Fruit fly (Drosophila melanogaster) whole organism, embryonic: Measurements from ENCODE around the gene Slip1.
A peak's percentile ranks its signal among the peaks of the same experiment; 100 is the strongest.

ENCODE experiments used
- Awh ChIP-seq: fragments of 200-800 bp; sonication (Bioruptor generic); IDR thresholded peaks from 2 replicates; pipeline ENCODE4, ENCODE4 v1.3.6; 2022; ENCODE audit warnings: missing biosample characterization, missing genetic modification characterization
- Bteb2 ChIP-seq: fragments of 200-800 bp; sonication (Bioruptor generic); optimal IDR thresholded peaks from 2 replicates; lab custom pipeline; 2016; ENCODE audit warnings: missing biosample characterization, missing genetic modification characterization
- CG1024 ChIP-seq: fragments of 200-800 bp; sonication (Bioruptor generic); IDR thresholded peaks from 2 replicates; pipeline ENCODE4 v1.3.6; 2022; ENCODE audit warnings: missing biosample characterization, missing genetic modification characterization
- CG10462 ChIP-seq: fragments of 200-800 bp; sonication (Bioruptor generic); optimal IDR thresholded peaks from 2 replicates; lab custom pipeline; 2016; ENCODE audit warnings: missing biosample characterization, missing genetic modification characterization
- CG10654 ChIP-seq: fragments of 200-800 bp; sonication (Bioruptor generic); optimal IDR thresholded peaks from 2 replicates; lab custom pipeline; 2016; ENCODE audit warnings: missing biosample characterization, missing genetic modification characterization
- CG12236 ChIP-seq: fragments of 200-800 bp; sonication (Bioruptor generic); optimal IDR thresholded peaks from 2 replicates; lab custom pipeline; 2016; ENCODE audit warnings: missing biosample characterization, missing genetic modification characterization
- CG12769 ChIP-seq: fragments of 200-800 bp; sonication (Bioruptor generic); optimal IDR thresholded peaks from 2 replicates; lab custom pipeline; 2019; ENCODE audit warnings: missing biosample characterization, mild to moderate bottlenecking, missing genetic modification characterization, moderate library complexity
- CG12942 ChIP-seq: fragments of 200-800 bp; sonication (Bioruptor generic); optimal IDR thresholded peaks from 3 replicates; lab custom pipeline; 2016; ENCODE audit warnings: missing biosample characterization, missing genetic modification characterization
- CG15479 ChIP-seq: fragments of 200-800 bp; sonication (Bioruptor generic); optimal IDR thresholded peaks from 3 replicates; lab custom pipeline; 2019; ENCODE audit warnings: missing biosample characterization, mild to moderate bottlenecking, missing genetic modification characterization, moderate library complexity
- CG16863 ChIP-seq: fragments of 200-800 bp; sonication (Bioruptor generic); optimal IDR thresholded peaks from 3 replicates; lab custom pipeline; 2016; ENCODE audit warnings: missing biosample characterization, missing genetic modification characterization
- CG17186 ChIP-seq: fragments of 200-800 bp; sonication (Bioruptor generic); optimal IDR thresholded peaks from 3 replicates; lab custom pipeline; 2017; ENCODE audit warnings: missing biosample characterization, missing genetic modification reagents, missing genetic modification characterization
- CG17385 ChIP-seq: fragments of 200-800 bp; sonication (Bioruptor generic); optimal IDR thresholded peaks from 3 replicates; lab custom pipeline; 2018; ENCODE audit warnings: missing biosample characterization, mild to moderate bottlenecking, missing genetic modification characterization
- CG18599 ChIP-seq: fragments of 200-800 bp; sonication (Bioruptor generic); optimal IDR thresholded peaks from 3 replicates; lab custom pipeline; 2017; ENCODE audit warnings: missing biosample characterization, missing genetic modification characterization, mild to moderate bottlenecking, moderate library complexity, missing genetic modification reagents
- CG31388 ChIP-seq: fragments of 200-800 bp; sonication (Bioruptor generic); optimal IDR thresholded peaks from 2 replicates; lab custom pipeline; 2016; ENCODE audit warnings: missing biosample characterization, missing genetic modification characterization
- CG32767 ChIP-seq: fragments of 200-800 bp; sonication (Bioruptor generic); IDR thresholded peaks from 2 replicates; pipeline ENCODE4 v1.3.6; 2022; ENCODE audit warnings: missing biosample characterization, missing genetic modification characterization
- CG34224 ChIP-seq: fragments of 200-800 bp; sonication (Bioruptor generic); IDR thresholded peaks from 3 replicates; pipeline ENCODE4 v1.3.6; 2022; ENCODE audit warnings: missing biosample characterization, missing genetic modification characterization; ENCODE audit not compliant: partially characterized antibody
- CG7987 ChIP-seq: fragments of 200-800 bp; sonication (Bioruptor generic); optimal IDR thresholded peaks from 2 replicates; lab custom pipeline; 2018; ENCODE audit warnings: missing biosample characterization, mild to moderate bottlenecking, missing genetic modification characterization, moderate library complexity
- CG8388 ChIP-seq: fragments of 200-800 bp; sonication (Bioruptor generic); optimal IDR thresholded peaks from 2 replicates; lab custom pipeline; 2019; ENCODE audit warnings: missing biosample characterization, mild to moderate bottlenecking, missing genetic modification characterization, moderate library complexity
- CG8924 ChIP-seq: fragments of 200-800 bp; optimal IDR thresholded peaks from 3 replicates; lab custom pipeline; 2019; ENCODE audit warnings: missing biosample characterization, mild to moderate bottlenecking, missing genetic modification characterization, moderate library complexity
- CrebB ChIP-seq: fragments of 200-800 bp; sonication (Bioruptor generic); optimal IDR thresholded peaks from 3 replicates; lab custom pipeline; 2018; ENCODE audit warnings: missing biosample characterization, mild to moderate bottlenecking, missing genetic modification characterization
- Dad ChIP-seq: fragments of 200-800 bp; sonication (Bioruptor generic); optimal IDR thresholded peaks from 3 replicates; lab custom pipeline; 2016; ENCODE audit warnings: missing biosample characterization, missing genetic modification characterization
- HLH3B ChIP-seq: fragments of 200-800 bp; sonication (Bioruptor generic); IDR thresholded peaks from 2 replicates; pipeline ENCODE4 v1.3.6; 2022; ENCODE audit warnings: missing biosample characterization, missing genetic modification characterization
- Hmx ChIP-seq: fragments of 200-800 bp; sonication (Bioruptor generic); optimal IDR thresholded peaks from 2 replicates; lab custom pipeline; 2016; ENCODE audit warnings: missing biosample characterization, missing genetic modification characterization
- Hr3 ChIP-seq: fragments of 200-800 bp; sonication (Bioruptor generic); optimal IDR thresholded peaks from 3 replicates; lab custom pipeline; 2016; ENCODE audit warnings: missing biosample characterization, missing genetic modification characterization
- Lhr ChIP-seq: fragments of 200-800 bp; sonication (Bioruptor generic); optimal IDR thresholded peaks from 3 replicates; lab custom pipeline; 2017; ENCODE audit warnings: mild to moderate bottlenecking, missing biosample characterization, missing genetic modification reagents, missing genetic modification characterization
- MBD-R2 ChIP-seq: fragments of 200-800 bp; sonication (Bioruptor generic); IDR thresholded peaks from 2 replicates; pipeline ENCODE4 v1.3.6; 2022; ENCODE audit warnings: missing biosample characterization, missing genetic modification characterization
- MTF-1 ChIP-seq: fragments of 200-800 bp; sonication (Bioruptor generic); optimal IDR thresholded peaks from 2 replicates; lab custom pipeline; 2018; ENCODE audit warnings: missing biosample characterization, mild to moderate bottlenecking, missing genetic modification characterization, borderline replicate concordance
- Six4 ChIP-seq: fragments of 200-800 bp; sonication (Bioruptor generic); optimal IDR thresholded peaks from 2 replicates; lab custom pipeline; 2016; ENCODE audit warnings: missing biosample characterization, missing genetic modification characterization
- crc ChIP-seq: fragments of 200-800 bp; sonication (Bioruptor generic); optimal IDR thresholded peaks from 2 replicates; lab custom pipeline; 2016; ENCODE audit warnings: missing biosample characterization, missing genetic modification characterization
- dimm ChIP-seq: fragments of 200-800 bp; sonication (Bioruptor generic); IDR thresholded peaks from 2 replicates; pipeline ENCODE4 v1.3.6; 2022; ENCODE audit warnings: missing biosample characterization, missing genetic modification characterization
- dmrt11E ChIP-seq: fragments of 200-800 bp; sonication (Bioruptor generic); optimal IDR thresholded peaks from 3 replicates; lab custom pipeline; 2018; ENCODE audit warnings: missing biosample characterization, mild to moderate bottlenecking, missing genetic modification characterization, moderate library complexity
- en ChIP-seq: fragments of 200-800 bp; sonication (Bioruptor generic); optimal IDR thresholded peaks from 2 replicates; lab custom pipeline; 2016; ENCODE audit warnings: missing biosample characterization, missing genetic modification characterization
- fu2 ChIP-seq: fragments of 200-800 bp; sonication (Bioruptor generic); optimal IDR thresholded peaks from 2 replicates; lab custom pipeline; 2016; ENCODE audit warnings: missing biosample characterization, missing genetic modification characterization
- gcm2 ChIP-seq: fragments of 200-800 bp; sonication (Bioruptor generic); optimal IDR thresholded peaks from 2 replicates; lab custom pipeline; 2016; ENCODE audit warnings: missing biosample characterization, missing genetic modification characterization
- hb ChIP-seq: fragments of 200-800 bp; sonication (Bioruptor generic); IDR thresholded peaks from 3 replicates; pipeline ENCODE4 v1.3.6; 2022; ENCODE audit warnings: missing biosample characterization, missing genetic modification characterization; ENCODE audit not compliant: partially characterized antibody
- hkb ChIP-seq, 2 experiments: fragments of 200-800 bp in 1 of 2; fragments of >200 bp in 1 of 2; sonication (Bioruptor generic) in 1 of 2; IDR thresholded peaks in 1 of 2; optimal IDR thresholded peaks in 1 of 2; 2 replicates each; pipeline versions ENCODE4 v1.3.6 to Lab custom; 2017 to 2022; ENCODE audit warnings: missing biosample characterization in 1 of 2, missing genetic modification characterization in 1 of 2
- inv ChIP-seq: fragments of 200-800 bp; sonication (Bioruptor generic); IDR thresholded peaks from 2 replicates; pipeline ENCODE4 v1.3.6; 2022; ENCODE audit warnings: missing biosample characterization, missing genetic modification characterization; ENCODE audit not compliant: partially characterized antibody
- jigr1 ChIP-seq: fragments of 200-800 bp; sonication (Bioruptor generic); IDR thresholded peaks from 3 replicates; pipeline ENCODE4 v1.3.6; 2022; ENCODE audit warnings: missing biosample characterization, missing genetic modification characterization
- kah ChIP-seq: fragments of 200-800 bp; sonication (Bioruptor generic); optimal IDR thresholded peaks from 2 replicates; lab custom pipeline; 2018; ENCODE audit warnings: missing biosample characterization, mild to moderate bottlenecking, missing genetic modification characterization
- odd ChIP-seq: fragments of 200-800 bp; sonication (Bioruptor generic); optimal IDR thresholded peaks from 2 replicates; lab custom pipeline; 2017; ENCODE audit warnings: missing biosample characterization, mild to moderate bottlenecking, missing genetic modification characterization
- repo ChIP-seq: fragments of 200-800 bp; sonication (Bioruptor generic); optimal IDR thresholded peaks from 2 replicates; lab custom pipeline; 2016; ENCODE audit warnings: missing biosample characterization, missing genetic modification characterization
- row ChIP-seq: fragments of 200-800 bp; sonication (Bioruptor generic); IDR thresholded peaks from 3 replicates; pipeline ENCODE4 v1.3.6; 2022; ENCODE audit warnings: missing biosample characterization, missing genetic modification characterization
- sug ChIP-seq: fragments of 200-800 bp; optimal IDR thresholded peaks from 2 replicates; lab custom pipeline; 2019; ENCODE audit warnings: missing biosample characterization, mild to moderate bottlenecking, missing genetic modification characterization, moderate library complexity
- tx ChIP-seq: fragments of 200-800 bp; sonication (Bioruptor generic); optimal IDR thresholded peaks from 2 replicates; lab custom pipeline; 2016; ENCODE audit warnings: missing biosample characterization, missing genetic modification characterization
- unc-4 ChIP-seq: fragments of 200-800 bp; sonication (Bioruptor generic); IDR thresholded peaks from 2 replicates; pipeline ENCODE4 v1.3.6; 2022; ENCODE audit warnings: missing biosample characterization, missing genetic modification characterization; ENCODE audit not compliant: partially characterized antibody
- usp ChIP-seq: fragments of >200 bp; optimal IDR thresholded peaks from 2 replicates; lab custom pipeline; 2017; ENCODE audit warnings: missing biosample characterization, missing genetic modification characterization
- z ChIP-seq: fragments of 200-800 bp; sonication (Bioruptor generic); IDR thresholded peaks from 3 replicates; pipeline ENCODE4 v1.3.6; 2022; ENCODE audit warnings: missing biosample characterization, missing genetic modification characterization
- zf30C ChIP-seq: fragments of 200-800 bp; sonication (Bioruptor generic); optimal IDR thresholded peaks from 3 replicates; lab custom pipeline; 2018; ENCODE audit warnings: missing biosample characterization, mild to moderate bottlenecking, missing genetic modification characterization

The Slip1 gene

DNA sequence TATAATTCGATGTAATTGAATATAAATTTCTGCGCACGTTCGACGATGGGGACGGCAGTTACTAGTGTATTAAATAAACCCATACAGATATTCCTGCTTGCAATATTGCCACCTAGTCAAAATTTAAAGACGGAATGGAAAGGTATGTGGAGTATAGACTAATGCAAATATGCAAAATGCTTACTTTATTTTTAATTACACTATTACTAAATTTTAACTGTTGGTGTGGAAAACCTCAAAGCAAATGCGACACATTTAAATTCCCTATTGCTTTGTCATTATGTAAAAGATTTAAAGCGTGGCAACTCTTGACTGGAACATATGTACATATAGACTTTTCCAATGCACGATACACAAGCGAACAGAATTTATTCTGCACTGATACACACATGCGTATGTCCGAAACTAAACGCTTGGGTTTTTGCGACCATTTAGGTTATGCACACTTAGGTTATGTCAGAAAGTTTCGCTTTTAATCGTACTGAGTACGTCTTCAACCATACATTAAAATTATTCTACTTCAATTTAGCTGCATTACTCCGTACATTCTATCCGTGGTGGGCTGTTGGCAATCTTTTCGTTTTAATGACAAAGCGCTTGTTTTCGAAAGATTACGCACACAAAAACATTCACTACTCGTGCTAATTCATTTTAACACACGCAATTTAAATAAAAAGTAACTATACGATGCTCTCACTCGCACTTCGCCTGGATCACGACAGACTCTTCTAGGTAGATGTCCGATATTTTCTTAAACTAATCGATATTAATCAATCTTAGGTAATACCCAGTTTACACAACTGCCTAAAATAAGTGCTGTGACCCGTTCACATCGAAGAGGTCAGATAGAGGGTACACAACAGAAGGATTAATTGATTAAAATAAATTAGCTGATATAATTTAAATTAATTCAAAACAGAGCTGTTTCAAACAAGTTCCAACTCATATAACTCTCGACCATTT is 3.3 kb upstream of the Slip1 start, which contains the start of gene gw (continued):
- TF ChIP-seq MTF-1 (GFP tag; lab: Kevin White, UChicago) (no peak), zf30C (no peak), z (GFP tag; lab: Robert Waterston, UW) (no peak), dmrt11E (tag; lab: Kevin White, UChicago) (peak; percentile 66), en (GFP tag; lab: Kevin White, UChicago) (peak; percentile 67), gcm2 (GFP tag; lab: Kevin White, UChicago) (peak; percentile 51), CG7987 (GFP tag; lab: Kevin White, UChicago) (peak; percentile 45), Awh (GFP tag; lab: Robert Waterston, UW) (no peak; the same call in 1 of the 2 replicates), MBD-R2 (peak; percentile 18), CG8924 (peak; percentile 82), hkb (optimal IDR thresholded peaks at IDR 0.05; lab: Kevin White, UChicago) (no peak), hkb (GFP tag; IDR thresholded peaks at IDR 0.05; lab: Robert Waterston, UW) (peak; percentile 84), hb (GFP tag; lab: Robert Waterston, UW) (peak; percentile 53; the same call in 1 of the 3 replicates), Bteb2 (GFP tag; lab: Kevin White, UChicago) (peak; percentile 77), CG1024 (GFP tag; lab: Robert Waterston, UW) (peak; percentile 99), CG16863 (GFP tag; lab: Kevin White, UChicago) (peak; percentile 75), row (GFP tag; lab: Robert Waterston, UW) (peak; percentile 87), usp (no peak), CG12769 (peak; percentile 85), Dad (GFP tag; lab: Kevin White, UChicago) (peak; percentile 25), CG17186 (GFP tag; lab: Kevin White, UChicago) (peak; percentile 34), kah (peak; percentile 24), inv (GFP tag; lab: Robert Waterston, UW) (peak; percentile 72), HLH3B (GFP tag; lab: Robert Waterston, UW) (peak; percentile 68; the same call in 1 of the 2 replicates), CG10462 (GFP tag; lab: Kevin White, UChicago) (peak; percentile 54), repo (GFP tag; lab: Kevin White, UChicago) (peak; percentile 37), Hr3 (GFP tag; lab: Kevin White, UChicago) (peak; percentile 77), Hmx (GFP tag; lab: Kevin White, UChicago) (peak; percentile 64), CG18599 (no peak), CG34224 (GFP tag; lab: Robert Waterston, UW) (peak; percentile 20; the same call in 1 of the 3 replicates), fu2 (GFP tag; lab: Kevin White, UChicago) (peak; percentile 52), CG17385 (GFP tag; lab: Kevin White, UChicago) (peak; percentile 77), CG12942 (peak; percentile 74), CrebB (tag; lab: Kevin White, UChicago) (peak; percentile 55), unc-4 (GFP tag; lab: Robert Waterston, UW) (peak; percentile 63), dimm (GFP tag; lab: Robert Waterston, UW) (no peak), crc (peak; percentile 63), Lhr (GFP tag; lab: Kevin White, UChicago) (peak; percentile 38), odd (GFP tag; lab: Kevin White, UChicago) (peak; percentile 75), CG32767 (GFP tag; lab: Robert Waterston, UW) (peak; percentile 77), CG31388 (peak; percentile 39), Six4 (GFP tag; lab: Kevin White, UChicago) (peak; percentile 66), tx (GFP tag; lab: Kevin White, UChicago) (peak; percentile 75), CG10654 (peak; percentile 75), CG15479 (peak; percentile 20), sug (tag; lab: Kevin White, UChicago) (peak; percentile 70), CG12236 (peak; percentile 61), jigr1 (GFP tag; lab: Robert Waterston, UW) (no peak), CG8388 (GFP tag; lab: Kevin White, UChicago) (no peak)
